Worm (Caenorhabditis elegans) whole organism, L3 larva: ENCODE data around the gene F22F4.4.

Experiments
- ceh-82 ChIP-seq: fragments of 150-350 bp; optimal IDR thresholded peaks from 2 replicates; lab custom pipeline; 2014; ENCODE audit warnings: missing biosample characterization, missing genetic modification characterization
- elt-2 ChIP-seq: sonication (generic microtip); optimal IDR thresholded peaks from 2 replicates; lab custom pipeline; 2016; ENCODE audit warnings: missing genetic modification reagents, mild to moderate bottlenecking, missing genetic modification characterization, missing compliant biosample characterization
- fkh-10 ChIP-seq: sonication (generic microtip); optimal IDR thresholded peaks from 2 replicates; lab custom pipeline; 2017; ENCODE audit warnings: missing biosample characterization, missing genetic modification reagents, missing genetic modification characterization
- fkh-2 ChIP-seq: fragments of 150-350 bp; optimal IDR thresholded peaks from 2 replicates; lab custom pipeline; 2014; ENCODE audit warnings: missing biosample characterization, missing genetic modification reagents, missing genetic modification characterization
- fos-1 ChIP-seq: fragments of 150-350 bp; optimal IDR thresholded peaks from 2 replicates; lab custom pipeline; 2014; ENCODE audit warnings: missing biosample characterization, missing genetic modification characterization
- mdl-1 ChIP-seq: fragments of 150-350 bp; optimal IDR thresholded peaks from 2 replicates; lab custom pipeline; 2014; ENCODE audit warnings: missing biosample characterization, missing genetic modification characterization
- nhr-12 ChIP-seq: fragments of 150-350 bp; optimal IDR thresholded peaks from 2 replicates; lab custom pipeline; 2014; ENCODE audit warnings: missing biosample characterization, missing genetic modification characterization
- sea-2 ChIP-seq: fragments of 150-350 bp; sonication (generic microtip); optimal IDR thresholded peaks from 4 replicates; lab custom pipeline; 2014; ENCODE audit warnings: missing biosample characterization, missing genetic modification reagents, missing genetic modification characterization
- skn-1 ChIP-seq: fragments of 150-350 bp; optimal IDR thresholded peaks from 2 replicates; lab custom pipeline; 2014; ENCODE audit warnings: missing biosample characterization, missing genetic modification characterization
- snpc-4 ChIP-seq: fragments of 150-350 bp; optimal IDR thresholded peaks from 2 replicates; lab custom pipeline; 2014; ENCODE audit warnings: missing biosample characterization, missing genetic modification characterization
- ztf-11 ChIP-seq: fragments of 150-350 bp; optimal IDR thresholded peaks from 2 replicates; lab custom pipeline; 2014; ENCODE audit warnings: missing biosample characterization, missing genetic modification characterization

DNA sequence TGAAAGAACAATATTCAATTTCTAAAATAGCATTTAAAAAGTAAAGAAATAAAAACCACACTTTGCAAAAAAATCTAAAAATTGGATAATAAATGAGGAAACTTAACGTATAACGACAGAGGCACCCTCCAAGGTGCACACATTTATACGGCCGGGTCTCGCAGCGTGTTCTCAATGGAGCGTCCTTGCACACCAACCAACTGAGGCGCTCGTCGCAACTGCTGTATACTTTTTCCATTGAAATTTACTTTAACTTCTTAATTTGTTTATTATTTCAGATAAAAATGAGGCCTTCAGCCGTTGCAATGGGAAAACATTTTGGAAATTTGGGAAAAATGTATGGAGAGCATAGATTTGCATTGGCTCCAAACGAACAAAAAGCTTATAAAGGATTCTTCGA lies 48.2 kb downstream of the F22F4.4 start, which contains the start of the genes R07E4.5 and R07E4.3:
- TF ChIP-seq elt-2 (tag; lab: Kevin White, UChicago) (peak; percentile 37), skn-1 (no peak), nhr-12 (no peak), ztf-11 (tag; lab: Kevin White, UChicago) (no peak), fos-1 (tag; lab: Kevin White, UChicago) (no peak), fkh-10 (no peak), ceh-82 (tag; lab: Kevin White, UChicago) (no peak), sea-2 (no peak), snpc-4 (tag; lab: Kevin White, UChicago) (peak; percentile 66), mdl-1 (tag; lab: Kevin White, UChicago) (no peak), fkh-2 (tag; lab: Kevin White, UChicago) (no peak)
